Fruit fly (Drosophila melanogaster): ENCODE results near the gene Gr94a.

The Gr94a gene

dm6 chr3R:23053936-23054335 is 2.4 kb downstream of the Gr94a start, which contains the start of gene p53 (continued):
- peak; percentile 51 for TF ChIP-seq CG5180 (GFP tag; optimal IDR thresholded peaks at IDR 0.05)
- TF ChIP-seq gsb (GFP tag; IDR thresholded peaks at IDR 0.05) = peak; percentile 65
- no peak for TF ChIP-seq CG31388 (GFP tag; optimal IDR thresholded peaks at IDR 0.05)
- peak; percentile 86 for TF ChIP-seq nau (GFP tag; optimal IDR thresholded peaks at IDR 0.05)
- peak; percentile 67 for TF ChIP-seq hbn (GFP tag; IDR thresholded peaks at IDR 0.05; ENCODE audit: partially characterized antibody)
- TF ChIP-seq CG6689 (GFP tag; IDR thresholded peaks at IDR 0.05) = 0 out of 2 replicates have a peak, but pooled peaks have one; percentile 41
- TF ChIP-seq sqz (GFP tag; optimal IDR thresholded peaks at IDR 0.05) = peak; percentile 45
- TF ChIP-seq stc (GFP tag; IDR thresholded peaks at IDR 0.05) = peak; percentile 76
- TF ChIP-seq Hmx (GFP tag; optimal IDR thresholded peaks at IDR 0.05) = no peak
- TF ChIP-seq fd96Cb (tag; optimal IDR thresholded peaks at IDR 0.05) = peak; percentile 27
- peak; percentile 56 for TF ChIP-seq MBD-R2 (GFP tag; IDR thresholded peaks at IDR 0.05)
- peak; percentile 70 for TF ChIP-seq Max (GFP tag; optimal IDR thresholded peaks at IDR 0.05)
- peak; percentile 58 for TF ChIP-seq Atf6 (GFP tag; IDR thresholded peaks at IDR 0.05)
- no peak for TF ChIP-seq Adf1 (GFP tag; IDR thresholded peaks at IDR 0.05)
- peak; percentile 21 for TF ChIP-seq Usf (GFP tag; optimal IDR thresholded peaks at IDR 0.05)
- peak; percentile 64 for TF ChIP-seq ash1 (GFP tag; optimal IDR thresholded peaks at IDR 0.05)
- TF ChIP-seq Pdp1 (GFP tag; optimal IDR thresholded peaks at IDR 0.05) = peak; percentile 57 to 59
- TF ChIP-seq luna (GFP tag; optimal IDR thresholded peaks at IDR 0.05) = peak; percentile 64
- TF ChIP-seq schlank (tag; optimal IDR thresholded peaks at IDR 0.05) = peak; percentile 74
- no peak for TF ChIP-seq ham (GFP tag; IDR thresholded peaks at IDR 0.05)
- TF ChIP-seq CG2120 (GFP tag; optimal IDR thresholded peaks at IDR 0.05) = peak; percentile 43
- peak; percentile 50 to 82 for TF ChIP-seq dpn (GFP tag; optimal IDR thresholded peaks at IDR 0.05)
- TF ChIP-seq grau (tag; optimal IDR thresholded peaks at IDR 0.05) = peak; percentile 67
- TF ChIP-seq odd (GFP tag; optimal IDR thresholded peaks at IDR 0.05) = peak; percentile 74
- peak; percentile 51 for TF ChIP-seq nerfin-1 (tag; optimal IDR thresholded peaks at IDR 0.05)
- peak; percentile 49; the same call in 1 of the 2 replicates for TF ChIP-seq wdn (GFP tag; IDR thresholded peaks at IDR 0.05)
- TF ChIP-seq cas (GFP tag; IDR thresholded peaks at IDR 0.05) = no peak
- no peak for TF ChIP-seq CG7745 (tag; optimal IDR thresholded peaks at IDR 0.05)
- peak; percentile 33 for TF ChIP-seq CG7556 (GFP tag; optimal IDR thresholded peaks at IDR 0.05)
- peak; percentile 64 for TF ChIP-seq HLH4C (GFP tag; IDR thresholded peaks at IDR 0.05; ENCODE audit: partially characterized antibody)
- no peak for TF ChIP-seq fru (optimal IDR thresholded peaks at IDR 0.05)
- TF ChIP-seq Ets97D (GFP tag; optimal IDR thresholded peaks at IDR 0.05) = peak; percentile 99
- peak; percentile 91 for TF ChIP-seq E2f2 (GFP tag; IDR thresholded peaks at IDR 0.05)
- no peak for TF ChIP-seq CG30020 (tag; optimal IDR thresholded peaks at IDR 0.05)
- TF ChIP-seq CG15011 (GFP tag; optimal IDR thresholded peaks at IDR 0.05) = peak; percentile 76
- peak; percentile 78 for TF ChIP-seq Awh (GFP tag; IDR thresholded peaks at IDR 0.05)
- TF ChIP-seq HLH3B (GFP tag; IDR thresholded peaks at IDR 0.05) = peak; percentile 76
- no peak for TF ChIP-seq D19A (tag; optimal IDR thresholded peaks at IDR 0.05)
- peak; percentile 55 for TF ChIP-seq CG8388 (GFP tag; optimal IDR thresholded peaks at IDR 0.05)
- peak; percentile 53; the same call in 1 of the 3 replicates for TF ChIP-seq ase (GFP tag; IDR thresholded peaks at IDR 0.05)
- no peak for TF ChIP-seq jumu (GFP tag; optimal IDR thresholded peaks at IDR 0.05)
- no peak for TF ChIP-seq ro (GFP tag; IDR thresholded peaks at IDR 0.05)
- TF ChIP-seq CG12659 (GFP tag; optimal IDR thresholded peaks at IDR 0.05) = peak; percentile 73
- peak; percentile 61 for TF ChIP-seq CG11723 (GFP tag; optimal IDR thresholded peaks at IDR 0.05)
- TF ChIP-seq CG34422 (GFP tag; IDR thresholded peaks at IDR 0.05) = peak; percentile 68; the same call in 2 of the 3 replicates
- TF ChIP-seq CG43689 (GFP tag; IDR thresholded peaks at IDR 0.05) = no peak; the same call in 1 of the 2 replicates
- no peak for TF ChIP-seq usp (GFP tag; optimal IDR thresholded peaks at IDR 0.05)
- TF ChIP-seq Bteb2 (GFP tag; optimal IDR thresholded peaks at IDR 0.05) = peak; percentile 36
- TF ChIP-seq CG13775 (GFP tag; optimal IDR thresholded peaks at IDR 0.05) = peak; percentile 85
- TF ChIP-seq jing (GFP tag; optimal IDR thresholded peaks at IDR 0.05) = peak; percentile 34
- peak; percentile 36 for TF ChIP-seq Sry-β (GFP tag; optimal IDR thresholded peaks at IDR 0.05)
- peak; percentile 71; the same call in 1 of the 3 replicates for TF ChIP-seq sr (GFP tag; IDR thresholded peaks at IDR 0.05)

Data from whole organism, embryonic.